Fruit fly (Drosophila melanogaster): ENCODE data around the gene CG12147.
A peak's percentile ranks its signal among the peaks of the same experiment; 100 is the strongest.

Gene CG12147

dm6 chr3R:5392621-5393020 lies 34.4 kb downstream of the CG12147 start, which contains the start of gene kkv:
TSS of gene kkv (minus strand) at chr3R:5392866.
- TF ChIP-seq Vsx2 (GFP tag; optimal IDR thresholded peaks at IDR 0.05; ENCODE audit: partially characterized antibody) (peak; percentile 6), tai (GFP tag; optimal IDR thresholded peaks at IDR 0.05) (no peak), sage (GFP tag; optimal IDR thresholded peaks at IDR 0.05) (no peak), Hr78 (GFP tag; optimal IDR thresholded peaks at IDR 0.05) (no peak), Hnf4 (GFP tag; optimal IDR thresholded peaks at IDR 0.05) (no peak), Hr83 (GFP tag; optimal IDR thresholded peaks at IDR 0.05; ENCODE audit: poor library complexity, severe bottlenecking) (no peak), CG32264 (GFP tag; optimal IDR thresholded peaks at IDR 0.05) (no peak), dl (GFP tag; optimal IDR thresholded peaks at IDR 0.05; ENCODE audit: insufficient read depth in 1 of 2, partially characterized antibody in 2 of 2) (peak in 1 of 2 experiments; percentile 1), Mio (GFP tag; optimal IDR thresholded peaks at IDR 0.05) (no peak), Rel (GFP tag; optimal IDR thresholded peaks at IDR 0.05) (no peak), Rel (tag; optimal IDR thresholded peaks at IDR 0.05) (peak; percentile 14), N (GFP tag; optimal IDR thresholded peaks at IDR 0.05) (no peak), CG9705 (GFP tag; optimal IDR thresholded peaks at IDR 0.05) (no peak), usp (GFP tag; optimal IDR thresholded peaks at IDR 0.05) (no peak), GATAd (GFP tag; optimal IDR thresholded peaks at IDR 0.05) (no peak), Dif (GFP tag; optimal IDR thresholded peaks at IDR 0.05; ENCODE audit: partially characterized antibody) (peak; percentile 31), Dfd (GFP tag; optimal IDR thresholded peaks at IDR 0.05) (no peak), OdsH (GFP tag; optimal IDR thresholded peaks at IDR 0.05) (no peak), foxo (GFP tag; optimal IDR thresholded peaks at IDR 0.05) (no peak), Abd-B (GFP tag; optimal IDR thresholded peaks at IDR 0.05) (no peak), Jra (GFP tag; optimal IDR thresholded peaks at IDR 0.05) (no peak), Sp1 (GFP tag; optimal IDR thresholded peaks at IDR 0.05) (no peak), br (GFP tag; optimal IDR thresholded peaks at IDR 0.05) (no peak), dsf (GFP tag; optimal IDR thresholded peaks at IDR 0.05; ENCODE audit: borderline replicate concordance) (no peak), dmrt93B (GFP tag; optimal IDR thresholded peaks at IDR 0.05) (no peak), jim (GFP tag; optimal IDR thresholded peaks at IDR 0.05) (no peak), psq (GFP tag; optimal IDR thresholded peaks at IDR 0.05) (no peak)

dm6 chr3R:5392033-5392432 lies 35.0 kb downstream of the CG12147 start:
- TF ChIP-seq ey (GFP tag; optimal IDR thresholded peaks at IDR 0.05) (no peak), Vsx2 (GFP tag; optimal IDR thresholded peaks at IDR 0.05; ENCODE audit: partially characterized antibody) (peak; percentile 10), Hr78 (GFP tag; optimal IDR thresholded peaks at IDR 0.05) (no peak), brk (GFP tag; optimal IDR thresholded peaks at IDR 0.05) (no peak)

dm6 chr3R:5390095-5390663 lies 36.9 kb downstream of the CG12147 start:
- no peak for TF ChIP-seq Dfd (GFP tag; optimal IDR thresholded peaks at IDR 0.05)
- TF ChIP-seq Hr83 (GFP tag; optimal IDR thresholded peaks at IDR 0.05; ENCODE audit: poor library complexity, severe bottlenecking): no peak
- no peak for TF ChIP-seq dl (GFP tag; optimal IDR thresholded peaks at IDR 0.05; ENCODE audit: insufficient read depth in 1 of 2, partially characterized antibody in 2 of 2)
- TF ChIP-seq dmrt93B (GFP tag; optimal IDR thresholded peaks at IDR 0.05): no peak
- no peak for TF ChIP-seq foxo (GFP tag; optimal IDR thresholded peaks at IDR 0.05)
- TF ChIP-seq Dif (GFP tag; optimal IDR thresholded peaks at IDR 0.05; ENCODE audit: partially characterized antibody): no peak
- TF ChIP-seq jim (GFP tag; optimal IDR thresholded peaks at IDR 0.05): no peak
- no peak for TF ChIP-seq GATAd (GFP tag; optimal IDR thresholded peaks at IDR 0.05)
- TF ChIP-seq br (GFP tag; optimal IDR thresholded peaks at IDR 0.05): no peak
- no peak for TF ChIP-seq Vsx2 (GFP tag; optimal IDR thresholded peaks at IDR 0.05; ENCODE audit: partially characterized antibody)
- TF ChIP-seq lola (GFP tag; optimal IDR thresholded peaks at IDR 0.05): no peak
- no peak for TF ChIP-seq rgr (GFP tag; optimal IDR thresholded peaks at IDR 0.05)
- TF ChIP-seq brk (GFP tag; optimal IDR thresholded peaks at IDR 0.05): no peak
- TF ChIP-seq psq (GFP tag; optimal IDR thresholded peaks at IDR 0.05): no peak

dm6 chr3R:5389435-5389834 lies 37.6 kb downstream of the CG12147 start:
- TF ChIP-seq sv (GFP tag; optimal IDR thresholded peaks at IDR 0.05): no peak
- TF ChIP-seq Hr83 (GFP tag; optimal IDR thresholded peaks at IDR 0.05; ENCODE audit: poor library complexity, severe bottlenecking): no peak
- no peak for TF ChIP-seq CrebA (GFP tag; optimal IDR thresholded peaks at IDR 0.05; ENCODE audit: borderline replicate concordance)
- TF ChIP-seq Dfd (GFP tag; optimal IDR thresholded peaks at IDR 0.05): no peak
- TF ChIP-seq Dif (GFP tag; optimal IDR thresholded peaks at IDR 0.05; ENCODE audit: partially characterized antibody): no peak
- no peak for TF ChIP-seq OdsH (GFP tag; optimal IDR thresholded peaks at IDR 0.05)
- TF ChIP-seq dmrt93B (GFP tag; optimal IDR thresholded peaks at IDR 0.05): no peak
- no peak for TF ChIP-seq usp (GFP tag; optimal IDR thresholded peaks at IDR 0.05)
- no peak for TF ChIP-seq br (GFP tag; optimal IDR thresholded peaks at IDR 0.05)
- no peak for TF ChIP-seq Jra (GFP tag; optimal IDR thresholded peaks at IDR 0.05)
- no peak for TF ChIP-seq Rel (GFP tag; optimal IDR thresholded peaks at IDR 0.05)
- TF ChIP-seq Rel (tag; optimal IDR thresholded peaks at IDR 0.05): no peak
- TF ChIP-seq Hnf4 (GFP tag; optimal IDR thresholded peaks at IDR 0.05): no peak
